Worm (Caenorhabditis elegans): Measurements from ENCODE around the gene B0454.8.

ce11 chrII:3062876-3063275 lies 19.6 kb upstream of the B0454.8 start:
- TF ChIP-seq F49E8.2 (tag; optimal IDR thresholded peaks at IDR 0.05; ENCODE audit: borderline replicate concordance) (no peak), lin-38 (GFP tag; IDR thresholded peaks at IDR 0.05) (no peak), fkh-10 (GFP tag; optimal IDR thresholded peaks at IDR 0.05) (no peak), nhr-10 (tag; optimal IDR thresholded peaks at IDR 0.05) (no peak), pha-4 (GFP tag; IDR thresholded peaks at IDR 0.05) (no peak), pha-4 (tag; optimal IDR thresholded peaks at IDR 0.05) (no peak), Y5F2A.4 (GFP tag; optimal IDR thresholded peaks at IDR 0.05) (no peak), nhr-25 (tag; optimal IDR thresholded peaks at IDR 0.05; ENCODE audit: borderline replicate concordance, insufficient read depth) (no peak), egl-27 (tag; optimal IDR thresholded peaks at IDR 0.05) (no peak), snpc-4 (tag; optimal IDR thresholded peaks at IDR 0.05) (no peak), unc-62 (GFP tag; optimal IDR thresholded peaks at IDR 0.05 in 1 of 2) (no peak), unc-62 (tag; optimal IDR thresholded peaks at IDR 0.05) (no peak), nhr-11 (tag; optimal IDR thresholded peaks at IDR 0.05) (no peak), ama-1 (optimal IDR thresholded peaks at IDR 0.05) (no peak)

Data from whole organism, L4 larva.